Fruit fly (Drosophila melanogaster): Measurements from ENCODE around the gene CG15715.

Gene CG15715

dm6 chr3L:15832146-15832545 is 5.1 kb downstream of the CG15715 start, which contains the start of gene CG12713 (continued):
- TF ChIP-seq tup (GFP tag; optimal IDR thresholded peaks at IDR 0.05) (no peak), CG17359 (tag; optimal IDR thresholded peaks at IDR 0.05) (no peak), CG11093 (GFP tag; IDR thresholded peaks at IDR 0.05) (no peak), CG11695 (GFP tag; IDR thresholded peaks at IDR 0.05) (no peak), cwo (GFP tag; optimal IDR thresholded peaks at IDR 0.05) (no peak), lbe (GFP tag; optimal IDR thresholded peaks at IDR 0.05) (no peak), CG11723 (GFP tag; optimal IDR thresholded peaks at IDR 0.05) (no peak), Hmx (GFP tag; optimal IDR thresholded peaks at IDR 0.05) (no peak), Doc3 (GFP tag; IDR thresholded peaks at IDR 0.05; ENCODE audit: partially characterized antibody) (peak; percentile 81), CG7745 (tag; optimal IDR thresholded peaks at IDR 0.05) (no peak), chinmo (GFP tag; IDR thresholded peaks at IDR 0.05; ENCODE audit: partially characterized antibody) (0 out of 4 replicates have a peak, but pooled peaks have one; percentile 23), lov (optimal IDR thresholded peaks at IDR 0.05) (no peak), lov (GFP tag; IDR thresholded peaks at IDR 0.05) (no peak), CG10147 (GFP tag; optimal IDR thresholded peaks at IDR 0.05) (no peak), fd102C (GFP tag; optimal IDR thresholded peaks at IDR 0.05) (no peak), crol (GFP tag; IDR thresholded peaks at IDR 0.05) (no peak), fd3F (GFP tag; optimal IDR thresholded peaks at IDR 0.05) (no peak), sc (optimal IDR thresholded peaks at IDR 0.05) (no peak), sc (GFP tag; optimal IDR thresholded peaks at IDR 0.05) (no peak), CG10543 (GFP tag; optimal IDR thresholded peaks at IDR 0.05) (no peak), sr (GFP tag; IDR thresholded peaks at IDR 0.05) (no peak), Elba2 (GFP tag; optimal IDR thresholded peaks at IDR 0.05) (no peak), CG2120 (GFP tag; optimal IDR thresholded peaks at IDR 0.05) (peak; percentile 53), Meics (GFP tag; optimal IDR thresholded peaks at IDR 0.05) (no peak), pfk (GFP tag; optimal IDR thresholded peaks at IDR 0.05) (no peak), CG7556 (GFP tag; optimal IDR thresholded peaks at IDR 0.05) (no peak), row (GFP tag; IDR thresholded peaks at IDR 0.05) (peak; percentile 78), Tbp (GFP tag; optimal IDR thresholded peaks at IDR 0.05) (no peak), CG12769 (tag; optimal IDR thresholded peaks at IDR 0.05) (peak; percentile 53), vnd (GFP tag; IDR thresholded peaks at IDR 0.05; ENCODE audit: partially characterized antibody) (peak; percentile 78), exex (tag; optimal IDR thresholded peaks at IDR 0.05) (peak; percentile 9), fu2 (GFP tag; optimal IDR thresholded peaks at IDR 0.05) (no peak), grau (tag; optimal IDR thresholded peaks at IDR 0.05) (peak; percentile 31), CG9876 (GFP tag; optimal IDR thresholded peaks at IDR 0.05) (no peak), CG32532 (GFP tag; IDR thresholded peaks at IDR 0.05) (no peak), CG6813 (GFP tag; optimal IDR thresholded peaks at IDR 0.05) (no peak), CG10565 (GFP tag; optimal IDR thresholded peaks at IDR 0.05) (no peak), luna (GFP tag; optimal IDR thresholded peaks at IDR 0.05) (no peak), sens (GFP tag) (peak; percentile 34), slou (GFP tag; optimal IDR thresholded peaks at IDR 0.05) (no peak), Dad (GFP tag; optimal IDR thresholded peaks at IDR 0.05) (no peak), CG6654 (GFP tag; optimal IDR thresholded peaks at IDR 0.05) (no peak), Hey (tag; optimal IDR thresholded peaks at IDR 0.05) (no peak), emc (GFP tag; optimal IDR thresholded peaks at IDR 0.05) (no peak), CG9797 (GFP tag; optimal IDR thresholded peaks at IDR 0.05) (peak; percentile 73), jumu (GFP tag; optimal IDR thresholded peaks at IDR 0.05) (no peak), maf-S (GFP tag; optimal IDR thresholded peaks at IDR 0.05) (peak; percentile 6), CG2889 (GFP tag; IDR thresholded peaks at IDR 0.05) (no peak), Aef1 (GFP tag; IDR thresholded peaks at IDR 0.05) (no peak), Myb (GFP tag; optimal IDR thresholded peaks at IDR 0.05) (peak; percentile 74), CG1233 (GFP tag; optimal IDR thresholded peaks at IDR 0.05) (no peak), CG1602 (GFP tag; optimal IDR thresholded peaks at IDR 0.05) (no peak), Lim3 (GFP tag; IDR thresholded peaks at IDR 0.05) (no peak)

All from whole organism, embryonic.